Fruit fly (Drosophila melanogaster): ENCODE results near the gene CG3106.

CG3106 gene

DNA sequence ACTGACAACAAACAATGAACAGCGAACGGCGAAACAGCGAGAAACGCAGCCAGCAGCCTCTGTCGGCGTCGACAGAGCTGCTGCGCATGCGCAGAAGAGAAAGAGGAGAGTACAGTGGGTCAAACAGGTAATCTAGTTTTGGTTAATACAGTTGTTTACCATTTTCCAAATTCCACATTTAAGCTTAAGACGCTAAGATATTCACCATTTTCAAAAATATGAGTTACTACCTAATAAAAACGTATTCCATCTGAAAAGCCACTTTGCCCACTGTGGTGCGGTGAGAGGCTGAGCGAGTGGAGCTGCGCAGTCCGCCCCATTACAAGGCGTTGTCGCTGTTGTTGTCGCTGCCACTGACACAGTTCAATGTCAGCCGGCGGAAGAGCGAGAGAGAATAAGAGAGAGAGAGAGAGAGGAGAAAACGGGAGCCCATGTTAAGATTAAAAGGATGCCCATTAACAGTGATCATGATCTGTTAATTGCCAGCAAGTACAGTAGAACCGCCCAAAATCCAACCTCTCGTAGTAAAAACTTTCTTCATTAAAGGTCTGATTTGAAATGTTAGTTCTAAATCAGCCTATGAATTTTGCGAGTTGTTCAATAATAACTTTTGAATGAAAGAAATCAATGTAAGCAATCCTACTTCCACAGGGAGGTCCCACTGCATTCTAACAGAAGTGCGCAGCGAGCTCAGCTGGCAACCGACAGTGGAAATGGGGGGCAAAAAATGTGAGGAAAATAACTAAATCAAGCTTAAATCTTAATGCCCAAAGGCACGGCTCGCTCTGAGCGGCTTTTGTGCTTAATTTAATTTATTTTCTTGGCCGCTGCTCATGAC lies 11.7 kb downstream of the CG3106 start (continued):
- no peak for TF ChIP-seq CG13894 (tag; optimal IDR thresholded peaks at IDR 0.05)
- TF ChIP-seq CG13123 (GFP tag; optimal IDR thresholded peaks at IDR 0.05), result peak; percentile 90
- peak; percentile 92 for TF ChIP-seq her (GFP tag; optimal IDR thresholded peaks at IDR 0.05)
- no peak for TF ChIP-seq Hey (tag; optimal IDR thresholded peaks at IDR 0.05)
- TF ChIP-seq Abd-B (GFP tag; optimal IDR thresholded peaks at IDR 0.05), result peak; percentile 86
- peak; percentile 93 for TF ChIP-seq seq (GFP tag; IDR thresholded peaks at IDR 0.05)
- peak; percentile 89 for TF ChIP-seq Bteb2 (GFP tag; optimal IDR thresholded peaks at IDR 0.05)
- peak; percentile 94 for TF ChIP-seq CG3726 (GFP tag; IDR thresholded peaks at IDR 0.05)
- TF ChIP-seq gsb (GFP tag; IDR thresholded peaks at IDR 0.05), result peak; percentile 86
- TF ChIP-seq fru (optimal IDR thresholded peaks at IDR 0.05), result no peak
- peak; percentile 96 for TF ChIP-seq gem (tag; optimal IDR thresholded peaks at IDR 0.05)
- TF ChIP-seq CG30431 (GFP tag; optimal IDR thresholded peaks at IDR 0.05), result peak; percentile 92
- TF ChIP-seq CG10209 (GFP tag; optimal IDR thresholded peaks at IDR 0.05), result peak; percentile 93
- peak; percentile 69 for TF ChIP-seq CG14965 (GFP tag; optimal IDR thresholded peaks at IDR 0.05; ENCODE audit: borderline replicate concordance)
- peak; percentile 93 for TF ChIP-seq salm (tag; optimal IDR thresholded peaks at IDR 0.05)
- peak; percentile 93 for TF ChIP-seq ind (GFP tag; optimal IDR thresholded peaks at IDR 0.05)
- TF ChIP-seq tio (GFP tag; optimal IDR thresholded peaks at IDR 0.05), result peak; percentile 90
- peak; percentile 69 for TF ChIP-seq Jarid2 (GFP tag; optimal IDR thresholded peaks at IDR 0.05)
- peak; percentile 90 for TF ChIP-seq CG43689 (GFP tag; IDR thresholded peaks at IDR 0.05)
- TF ChIP-seq ab (GFP tag; optimal IDR thresholded peaks at IDR 0.05), result peak; percentile 73
- peak; percentile 95 for TF ChIP-seq oc (tag; optimal IDR thresholded peaks at IDR 0.05)
- TF ChIP-seq bsh (GFP tag; optimal IDR thresholded peaks at IDR 0.05), result peak; percentile 97 to 98
- TF ChIP-seq wek (GFP tag; optimal IDR thresholded peaks at IDR 0.05), result peak; percentile 82
- peak; percentile 73 for TF ChIP-seq CG9215 (GFP tag; IDR thresholded peaks at IDR 0.05)
- TF ChIP-seq Hsf (GFP tag; optimal IDR thresholded peaks at IDR 0.05), result peak; percentile 94
- TF ChIP-seq CG2678 (tag; optimal IDR thresholded peaks at IDR 0.05), result peak; percentile 92
- peak; percentile 93 for TF ChIP-seq Dad (GFP tag; optimal IDR thresholded peaks at IDR 0.05)
- TF ChIP-seq Dref (GFP tag; IDR thresholded peaks at IDR 0.05), result no peak
- TF ChIP-seq CHES-1-like (GFP tag; optimal IDR thresholded peaks at IDR 0.05), result peak; percentile 93
- TF ChIP-seq Poxn (GFP tag; IDR thresholded peaks at IDR 0.05), result peak; percentile 52; the same call in 1 of the 2 replicates
- peak; percentile 86 for TF ChIP-seq CG13624 (GFP tag; optimal IDR thresholded peaks at IDR 0.05)
- TF ChIP-seq danr (GFP tag; IDR thresholded peaks at IDR 0.05), result peak; percentile 91
- peak; percentile 94 for TF ChIP-seq bowl (GFP tag; IDR thresholded peaks at IDR 0.05)
- peak; percentile 95 for TF ChIP-seq Nf-YA (GFP tag; IDR thresholded peaks at IDR 0.05)
- peak in 1 of 2 experiments; percentile 93 for TF ChIP-seq eve (GFP tag; optimal IDR thresholded peaks at IDR 0.05)
- peak; percentile 55 for TF ChIP-seq CG30020 (tag; optimal IDR thresholded peaks at IDR 0.05)
- TF ChIP-seq Ada2b (GFP tag; IDR thresholded peaks at IDR 0.05), result peak; percentile 94
- peak; percentile 86; the same call in 1 of the 2 replicates for TF ChIP-seq aop (GFP tag; IDR thresholded peaks at IDR 0.05)
- TF ChIP-seq CG10543 (GFP tag; optimal IDR thresholded peaks at IDR 0.05), result peak; percentile 12
- no peak for TF ChIP-seq hb (GFP tag; IDR thresholded peaks at IDR 0.05; ENCODE audit: partially characterized antibody)
- TF ChIP-seq CG17829 (tag; optimal IDR thresholded peaks at IDR 0.05), result peak; percentile 97
- peak; percentile 95 for TF ChIP-seq CG10979 (tag; optimal IDR thresholded peaks at IDR 0.05)
- peak; percentile 96 for TF ChIP-seq E2f1 (GFP tag; IDR thresholded peaks at IDR 0.05)
- TF ChIP-seq HmgD (GFP tag; optimal IDR thresholded peaks at IDR 0.05), result peak; percentile 87
- TF ChIP-seq D19A (tag; optimal IDR thresholded peaks at IDR 0.05), result peak; percentile 90
- no peak for TF ChIP-seq prd (optimal IDR thresholded peaks at IDR 0.05)
- TF ChIP-seq prd (GFP tag; IDR thresholded peaks at IDR 0.05), result peak; percentile 95
- peak; percentile 83 for TF ChIP-seq CG1233 (GFP tag; optimal IDR thresholded peaks at IDR 0.05)
- TF ChIP-seq NC2α (GFP tag; optimal IDR thresholded peaks at IDR 0.05), result peak; percentile 91
- TF ChIP-seq vvl (GFP tag; IDR thresholded peaks at IDR 0.05), result peak; percentile 98
